Worm (Caenorhabditis elegans): Measurements from ENCODE around the gene myo-3.

myo-3 gene

ce11 chrV:12199474-12199873 is 34.7 kb downstream of the myo-3 start:
- TF ChIP-seq ztf-7 (tag; optimal IDR thresholded peaks at IDR 0.05) = no peak
- TF ChIP-seq ztf-11 (tag; optimal IDR thresholded peaks at IDR 0.05) = no peak
- TF ChIP-seq ceh-62 (tag; optimal IDR thresholded peaks at IDR 0.05) = no peak
- TF ChIP-seq zag-1 (tag; optimal IDR thresholded peaks at IDR 0.05) = no peak
- no peak for TF ChIP-seq ceh-32 (tag; optimal IDR thresholded peaks at IDR 0.05; ENCODE audit: poor library complexity)
- peak; percentile 34 for TF ChIP-seq hlh-30 (tag; optimal IDR thresholded peaks at IDR 0.05; ENCODE audit: insufficient read depth)
- no peak for TF ChIP-seq F26F4.8 (GFP tag; conservative IDR thresholded peaks at IDR 0.05)
- TF ChIP-seq hlh-11 (tag; optimal IDR thresholded peaks at IDR 0.05) = peak; percentile 72
- no peak for TF ChIP-seq gei-8 (GFP tag; optimal IDR thresholded peaks at IDR 0.05)
- TF ChIP-seq daf-8 (GFP tag; IDR thresholded peaks at IDR 0.05) = no peak
- TF ChIP-seq daf-19 (GFP tag; conservative IDR thresholded peaks at IDR 0.05) = no peak
- TF ChIP-seq saeg-2 (GFP tag; IDR thresholded peaks at IDR 0.05) = no peak
- TF ChIP-seq T20F7.1 (GFP tag; optimal IDR thresholded peaks at IDR 0.05) = no peak
- TF ChIP-seq egl-43 (GFP tag; IDR thresholded peaks at IDR 0.05) = no peak
- TF ChIP-seq set-16 (GFP tag; IDR thresholded peaks at IDR 0.05) = no peak
- TF ChIP-seq lin-29 (GFP tag; IDR thresholded peaks at IDR 0.05) = no peak
- no peak for TF ChIP-seq dmd-6 (GFP tag; IDR thresholded peaks at IDR 0.05)
- peak in 1 of 2 experiments; percentile 4 for TF ChIP-seq lsy-2 (tag; optimal IDR thresholded peaks at IDR 0.05)
- no peak for TF ChIP-seq ceh-82 (tag; optimal IDR thresholded peaks at IDR 0.05)
- TF ChIP-seq mdl-1 (tag; optimal IDR thresholded peaks at IDR 0.05) = peak in 1 of 2 experiments; percentile 57
- TF ChIP-seq php-3 (GFP tag; IDR thresholded peaks at IDR 0.05) = 0 out of 2 replicates have a peak, but pooled peaks have one; percentile 14
- TF ChIP-seq mxl-3 (GFP tag; optimal IDR thresholded peaks at IDR 0.05) = peak; percentile 77
- TF ChIP-seq spr-1 (tag; optimal IDR thresholded peaks at IDR 0.05) = no peak
- no peak for TF ChIP-seq mdt-29 (GFP tag; IDR thresholded peaks at IDR 0.05)
- no peak for TF ChIP-seq dmd-8 (GFP tag; IDR thresholded peaks at IDR 0.05)
- TF ChIP-seq ama-1 (optimal IDR thresholded peaks at IDR 0.05) = no peak
- no peak for TF ChIP-seq nhr-10 (tag; optimal IDR thresholded peaks at IDR 0.05)
- TF ChIP-seq D1046.2 (GFP tag; IDR thresholded peaks at IDR 0.05) = no peak
- TF ChIP-seq unc-62 (GFP tag; optimal IDR thresholded peaks at IDR 0.05 in 1 of 2) = no peak
- TF ChIP-seq unc-62 (tag; optimal IDR thresholded peaks at IDR 0.05) = no peak
- TF ChIP-seq nhr-237 (tag; optimal IDR thresholded peaks at IDR 0.05) = no peak
- peak; percentile 63 for TF ChIP-seq nhr-28 (tag; optimal IDR thresholded peaks at IDR 0.05)
- peak; percentile 60 for TF ChIP-seq nhr-48 (tag; optimal IDR thresholded peaks at IDR 0.05)
- no peak for TF ChIP-seq nhr-102 (tag; optimal IDR thresholded peaks at IDR 0.05)
- no peak for TF ChIP-seq egl-27 (tag; optimal IDR thresholded peaks at IDR 0.05)
- TF ChIP-seq F44E2.7 (GFP tag; IDR thresholded peaks at IDR 0.05) = no peak
- no peak for TF ChIP-seq hif-1 (tag; optimal IDR thresholded peaks at IDR 0.05)
- no peak for TF ChIP-seq Y75B8A.6 (GFP tag; IDR thresholded peaks at IDR 0.05)
- TF ChIP-seq arid-1 (GFP tag; conservative IDR thresholded peaks at IDR 0.05) = no peak
- no peak for TF ChIP-seq R02D3.7 (tag; optimal IDR thresholded peaks at IDR 0.05)
- TF ChIP-seq ceh-28 (tag; optimal IDR thresholded peaks at IDR 0.05) = no peak
- no peak for TF ChIP-seq aha-1 (tag)
- TF ChIP-seq duxl-1 (tag; optimal IDR thresholded peaks at IDR 0.05; ENCODE audit: poor library complexity) = no peak
- TF ChIP-seq lim-7 (GFP tag; IDR thresholded peaks at IDR 0.05) = no peak
- TF ChIP-seq pqm-1 (tag; optimal IDR thresholded peaks at IDR 0.05) = no peak
- no peak for TF ChIP-seq snpc-1.2 (GFP tag; IDR thresholded peaks at IDR 0.05)
- no peak for TF ChIP-seq attf-4 (tag; optimal IDR thresholded peaks at IDR 0.05)
